Fruit fly (Drosophila melanogaster): ENCODE results near the gene Ugt304A1.
A peak's percentile ranks its signal among the peaks of the same experiment; 100 is the strongest.

The Ugt304A1 gene

DNA sequence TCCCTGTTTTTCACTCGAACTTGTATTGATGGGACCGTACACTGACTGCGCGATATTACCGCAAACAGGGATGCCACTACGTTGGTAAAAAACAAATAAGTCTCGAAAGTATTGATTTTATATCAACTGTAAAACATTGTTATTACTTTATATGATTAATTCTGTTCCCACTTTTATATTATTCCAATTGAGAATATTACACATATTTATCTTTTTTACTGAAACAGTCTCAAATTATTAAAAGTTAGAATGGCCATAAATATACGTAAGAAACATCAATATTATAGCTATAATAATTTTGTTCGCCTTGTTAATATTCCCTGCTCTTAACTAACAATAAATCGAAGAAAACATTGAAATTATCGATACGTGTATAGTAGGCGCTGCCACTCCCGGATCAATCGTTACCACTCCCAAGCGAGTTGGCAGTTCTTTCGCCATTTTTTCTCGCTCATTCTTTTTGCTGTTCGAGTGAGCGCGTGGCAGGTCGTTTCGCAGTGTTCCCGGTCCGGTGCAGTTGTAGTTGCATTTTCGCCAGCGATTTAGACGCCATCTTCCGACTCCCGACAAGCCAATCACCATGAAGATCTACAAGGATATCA is 34.7 kb upstream of the Ugt304A1 start, which contains the start of the genes SdhC and Tctp (continued):
- no peak for TF ChIP-seq Stat92E (GFP tag; optimal IDR thresholded peaks at IDR 0.05)
- peak; percentile 16 for TF ChIP-seq Nf-YB (GFP tag; optimal IDR thresholded peaks at IDR 0.05)
- 0 out of 2 replicates have a peak, but pooled peaks have one; percentile 7 for TF ChIP-seq peb (GFP tag; IDR thresholded peaks at IDR 0.05)
- peak; percentile 9 for TF ChIP-seq dmrt99B (tag; optimal IDR thresholded peaks at IDR 0.05)
- no peak for TF ChIP-seq GATAe (GFP tag; conservative IDR thresholded peaks at IDR 0.05)
- no peak for TF ChIP-seq Side (GFP tag; optimal IDR thresholded peaks at IDR 0.05)
- peak; percentile 58 for TF ChIP-seq Lhr (GFP tag; optimal IDR thresholded peaks at IDR 0.05)
- TF ChIP-seq Dfd (GFP tag; optimal IDR thresholded peaks at IDR 0.05): no peak
- TF ChIP-seq Eip74EF (GFP tag; optimal IDR thresholded peaks at IDR 0.05): peak in 1 of 2 experiments; percentile 35
- peak; percentile 40 for TF ChIP-seq CG12942 (GFP tag; optimal IDR thresholded peaks at IDR 0.05)
- TF ChIP-seq abd-A (tag; optimal IDR thresholded peaks at IDR 0.05): no peak
- TF ChIP-seq bowl (GFP tag; IDR thresholded peaks at IDR 0.05): no peak
- TF ChIP-seq BEAF-32 (GFP tag; optimal IDR thresholded peaks at IDR 0.05): peak; percentile 78
- TF ChIP-seq cato (GFP tag; optimal IDR thresholded peaks at IDR 0.05; ENCODE audit: borderline replicate concordance): no peak
- no peak for TF ChIP-seq CG9609 (GFP tag; optimal IDR thresholded peaks at IDR 0.05)
- TF ChIP-seq CG7928 (GFP tag; optimal IDR thresholded peaks at IDR 0.05): no peak
- peak; percentile 72 for TF ChIP-seq bigmax (GFP tag; optimal IDR thresholded peaks at IDR 0.05)
- TF ChIP-seq CG6175 (GFP tag; IDR thresholded peaks at IDR 0.05): no peak
- peak; percentile 40; the same call in 1 of the 2 replicates for TF ChIP-seq tna (GFP tag; IDR thresholded peaks at IDR 0.05; ENCODE audit: partially characterized antibody)
- TF ChIP-seq gcm2 (GFP tag; optimal IDR thresholded peaks at IDR 0.05): no peak
- no peak for TF ChIP-seq Fer2 (tag; optimal IDR thresholded peaks at IDR 0.05)
- TF ChIP-seq CHES-1-like (GFP tag; optimal IDR thresholded peaks at IDR 0.05): peak; percentile 10
- no peak for TF ChIP-seq TFAM (GFP tag; optimal IDR thresholded peaks at IDR 0.05)
- peak; percentile 17 for TF ChIP-seq Hmx (GFP tag; optimal IDR thresholded peaks at IDR 0.05)
- TF ChIP-seq lov (optimal IDR thresholded peaks at IDR 0.05): no peak
- TF ChIP-seq lov (GFP tag; IDR thresholded peaks at IDR 0.05): no peak
- no peak for TF ChIP-seq CG31224 (GFP tag; IDR thresholded peaks at IDR 0.05)
- no peak for TF ChIP-seq zen2 (GFP tag; IDR thresholded peaks at IDR 0.05; ENCODE audit: partially characterized antibody)
- TF ChIP-seq CG2120 (GFP tag; optimal IDR thresholded peaks at IDR 0.05): peak; percentile 73
- peak; percentile 14 for TF ChIP-seq zfh2 (GFP tag; optimal IDR thresholded peaks at IDR 0.05)
- peak; percentile 72 for TF ChIP-seq row (GFP tag; IDR thresholded peaks at IDR 0.05)
- no peak for TF ChIP-seq ERR (GFP tag; optimal IDR thresholded peaks at IDR 0.05)
- no peak for TF ChIP-seq CG2875 (GFP tag; optimal IDR thresholded peaks at IDR 0.05)
- no peak for TF ChIP-seq CG10366 (GFP tag; IDR thresholded peaks at IDR 0.05)
- peak; percentile 27 for TF ChIP-seq pfk (GFP tag; optimal IDR thresholded peaks at IDR 0.05)
- peak; percentile 62 for TF ChIP-seq CG18262 (tag; optimal IDR thresholded peaks at IDR 0.05)
- TF ChIP-seq CG30403 (GFP tag; optimal IDR thresholded peaks at IDR 0.05): peak; percentile 76
- TF ChIP-seq NFAT (GFP tag; IDR thresholded peaks at IDR 0.05): peak; percentile 33; the same call in 1 of the 2 replicates
- no peak for TF ChIP-seq E2f1 (GFP tag; IDR thresholded peaks at IDR 0.05)
- TF ChIP-seq Mad (GFP tag; optimal IDR thresholded peaks at IDR 0.05): peak; percentile 20
- TF ChIP-seq nom (GFP tag; optimal IDR thresholded peaks at IDR 0.05): peak; percentile 73
- TF ChIP-seq h (optimal IDR thresholded peaks at IDR 0.05): no peak
- TF ChIP-seq ap (GFP tag; IDR thresholded peaks at IDR 0.05): no peak
- no peak for TF ChIP-seq Tbp (GFP tag; optimal IDR thresholded peaks at IDR 0.05)
- TF ChIP-seq CG14050 (GFP tag; IDR thresholded peaks at IDR 0.05): no peak
- no peak for TF ChIP-seq ara (GFP tag; IDR thresholded peaks at IDR 0.05)
- no peak for TF ChIP-seq usp (GFP tag; optimal IDR thresholded peaks at IDR 0.05)
- no peak for TF ChIP-seq CG32767 (GFP tag; IDR thresholded peaks at IDR 0.05)
- TF ChIP-seq tx (GFP tag; optimal IDR thresholded peaks at IDR 0.05): no peak
- peak; percentile 36 for TF ChIP-seq CG1603 (tag; optimal IDR thresholded peaks at IDR 0.05)
- peak; percentile 97 for TF ChIP-seq CG12155 (GFP tag; optimal IDR thresholded peaks at IDR 0.05)
